Worm (Caenorhabditis elegans): Measurements from ENCODE around the gene eol-1.

DNA sequence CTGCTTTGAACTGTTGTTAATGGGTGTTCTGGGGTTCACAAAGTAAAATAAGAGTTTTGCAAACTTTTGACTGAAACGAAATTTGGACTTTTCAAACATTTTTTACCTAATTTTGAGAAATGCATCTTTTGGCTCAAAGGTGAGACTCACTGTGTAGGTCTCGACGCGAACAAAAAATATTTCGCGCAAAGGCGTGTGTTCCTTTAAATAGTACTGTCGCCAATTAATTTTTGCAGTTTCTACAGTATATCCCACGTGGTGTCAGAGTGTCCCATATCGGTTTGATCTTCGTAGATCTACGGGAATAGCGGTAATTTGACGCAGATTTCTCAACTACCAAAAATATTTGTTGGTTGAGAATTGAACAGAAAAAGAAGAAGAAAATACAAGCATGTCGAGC, 32.9 kb upstream of the eol-1 start:
- TF ChIP-seq ztf-23 (GFP tag; IDR thresholded peaks at IDR 0.05) (no peak), flt-1 (GFP tag; IDR thresholded peaks at IDR 0.05) (no peak), klf-2 (GFP tag; conservative IDR thresholded peaks at IDR 0.05) (no peak), T22C8.4 (GFP tag; IDR thresholded peaks at IDR 0.05) (no peak), tab-1 (GFP tag; IDR thresholded peaks at IDR 0.05) (no peak), med-1 (GFP tag; optimal IDR thresholded peaks at IDR 0.05; ENCODE audit: insufficient read depth) (no peak), cog-1 (tag; optimal IDR thresholded peaks at IDR 0.05) (no peak)
